Fruit fly (Drosophila melanogaster) whole organism, prepupa: ENCODE measurements around the gene Rac2.

ENCODE experiments used
- CG1621 ChIP-seq: fragments of 200-800 bp; sonication (Bioruptor generic); optimal IDR thresholded peaks from 3 replicates; lab custom pipeline; 2018; ENCODE audit warnings: missing biosample characterization, mild to moderate bottlenecking, missing genetic modification characterization
- CG32006 ChIP-seq: fragments of 200-800 bp; sonication (Bioruptor generic); optimal IDR thresholded peaks from 3 replicates; lab custom pipeline; 2017; ENCODE audit warnings: missing biosample characterization, mild to moderate bottlenecking, missing genetic modification characterization
- CG9139 ChIP-seq: fragments of 200-800 bp; sonication (Bioruptor generic); optimal IDR thresholded peaks from 3 replicates; lab custom pipeline; 2017; ENCODE audit warnings: missing biosample characterization, mild to moderate bottlenecking, missing genetic modification characterization
- Hr39 ChIP-seq: fragments of 200-800 bp; sonication (Bioruptor generic); optimal IDR thresholded peaks from 2 replicates; lab custom pipeline; 2016; ENCODE audit warnings: missing biosample characterization, missing genetic modification characterization
- Lpt ChIP-seq: fragments of 200-800 bp; sonication (Bioruptor generic); optimal IDR thresholded peaks from 3 replicates; lab custom pipeline; 2016; ENCODE audit warnings: missing biosample characterization, missing genetic modification characterization
- Sox102F ChIP-seq: fragments of 200-800 bp; sonication (Bioruptor generic); optimal IDR thresholded peaks from 2 replicates; lab custom pipeline; 2016; ENCODE audit warnings: missing biosample characterization, mild to moderate bottlenecking, missing genetic modification characterization
- Sox14 ChIP-seq: fragments of 200-800 bp; sonication (Bioruptor generic); optimal IDR thresholded peaks from 3 replicates; lab custom pipeline; 2016; ENCODE audit warnings: missing biosample characterization, missing genetic modification characterization
- achi ChIP-seq: fragments of 200-800 bp; sonication (Bioruptor generic); optimal IDR thresholded peaks from 3 replicates; lab custom pipeline; 2016; ENCODE audit warnings: missing biosample characterization, missing genetic modification characterization
- fkh ChIP-seq: fragments of 200-800 bp; sonication (Bioruptor generic); optimal IDR thresholded peaks from 3 replicates; lab custom pipeline; 2017; ENCODE audit warnings: missing biosample characterization, mild to moderate bottlenecking, missing genetic modification characterization, moderate library complexity
- spab ChIP-seq: fragments of 200-800 bp; sonication (Bioruptor generic); optimal IDR thresholded peaks from 2 replicates; lab custom pipeline; 2017; ENCODE audit warnings: missing biosample characterization, mild to moderate bottlenecking, missing genetic modification characterization, missing genetic modification reagents
- svp ChIP-seq: fragments of 200-800 bp; sonication (Bioruptor generic); peaks from one replicate; lab custom pipeline; 2016; ENCODE audit warnings: missing biosample characterization, missing genetic modification characterization
- vri ChIP-seq: fragments of 200-800 bp; sonication (Bioruptor generic); optimal IDR thresholded peaks from 3 replicates; lab custom pipeline; 2016; ENCODE audit warnings: missing biosample characterization, mild to moderate bottlenecking, missing genetic modification characterization

- TF ChIP-seq Hr39 (GFP tag; lab: Kevin White, UChicago) = peak; percentile 28
- TF ChIP-seq achi (GFP tag; lab: Kevin White, UChicago) = peak; percentile 58
- peak; percentile 28 for TF ChIP-seq Sox102F (GFP tag; lab: Kevin White, UChicago)
- TF ChIP-seq CG1621 (tag; lab: Kevin White, UChicago) = peak; percentile 52
- peak; percentile 78 for TF ChIP-seq vri (GFP tag; lab: Kevin White, UChicago)
- TF ChIP-seq CG9139 (GFP tag; lab: Kevin White, UChicago) = peak; percentile 59
- TF ChIP-seq Lpt (GFP tag; lab: Kevin White, UChicago) = peak; percentile 54
- TF ChIP-seq Sox14 = peak; percentile 67
- TF ChIP-seq fkh (GFP tag; lab: Kevin White, UChicago) = peak; percentile 58
- TF ChIP-seq spab (GFP tag; lab: Kevin White, UChicago) = peak; percentile 14
- peak; percentile 76 for TF ChIP-seq CG32006 (GFP tag; lab: Kevin White, UChicago)
- peak; percentile 88 for TF ChIP-seq svp (GFP tag; lab: Kevin White, UChicago)
Measured at dm6 chr3L:7434715-7435653, at the start of gene Rac2.
